Worm (Caenorhabditis elegans) whole organism, mixed stage, embryonic: Measurements from ENCODE around the gene Y41G9A.17.

Source experiments
- bed-3 ChIP-seq: fragments of 200-800 bp; sonication (Bioruptor generic); optimal IDR thresholded peaks from 3 replicates; lab custom pipeline; 2018; ENCODE audit warnings: mild to moderate bottlenecking, missing genetic modification characterization, moderate library complexity, missing compliant biosample characterization
- blmp-1 ChIP-seq: fragments of 150-350 bp; optimal IDR thresholded peaks from 2 replicates; lab custom pipeline; 2014; ENCODE audit warnings: missing biosample characterization, missing genetic modification characterization
- ceh-39 ChIP-seq: fragments of 150-350 bp; optimal IDR thresholded peaks from 2 replicates; lab custom pipeline; 2014; ENCODE audit warnings: missing biosample characterization, missing genetic modification characterization
- ceh-43 ChIP-seq: fragments of 200-800 bp; sonication (Bioruptor generic); optimal IDR thresholded peaks from 2 replicates; lab custom pipeline; 2018; ENCODE audit warnings: mild to moderate bottlenecking, missing genetic modification characterization, moderate library complexity, missing compliant biosample characterization
- cnd-1 ChIP-seq: fragments of 200-800 bp; sonication (Bioruptor generic); optimal IDR thresholded peaks from 2 replicates; lab custom pipeline; 2018; ENCODE audit warnings: mild to moderate bottlenecking, missing genetic modification characterization, missing compliant biosample characterization
- drap-1 ChIP-seq: fragments of 200-800 bp; sonication (Bioruptor generic); optimal IDR thresholded peaks from 3 replicates; lab custom pipeline; 2018; ENCODE audit warnings: mild to moderate bottlenecking, missing genetic modification characterization, missing compliant biosample characterization
- elt-1 ChIP-seq: sonication (generic microtip); optimal IDR thresholded peaks from 2 replicates; lab custom pipeline; 2017; ENCODE audit warnings: missing genetic modification characterization, mild to moderate bottlenecking, missing compliant biosample characterization, antibody characterized with exemption, moderate library complexity, borderline replicate concordance; ENCODE audit not compliant: insufficient read depth
- elt-3 ChIP-seq: fragments of 150-350 bp; optimal IDR thresholded peaks from 2 replicates; lab custom pipeline; 2014; ENCODE audit warnings: missing biosample characterization, missing genetic modification characterization
- flh-1 ChIP-seq: fragments of 200-800 bp; sonication (Bioruptor generic); optimal IDR thresholded peaks from 2 replicates; lab custom pipeline; 2018; ENCODE audit warnings: mild to moderate bottlenecking, missing genetic modification characterization, moderate library complexity, missing compliant biosample characterization
- ham-2 ChIP-seq: fragments of 200-800 bp; sonication (Bioruptor generic); optimal IDR thresholded peaks from 2 replicates; lab custom pipeline; 2018; ENCODE audit warnings: mild to moderate bottlenecking, missing genetic modification characterization, missing compliant biosample characterization
- hlh-1 ChIP-seq: fragments of 150-350 bp; optimal IDR thresholded peaks from 2 replicates; lab custom pipeline; 2014; ENCODE audit warnings: missing biosample characterization, missing genetic modification reagents, missing genetic modification characterization
- lin-32 ChIP-seq: fragments of 200-800 bp; sonication (Bioruptor generic); optimal IDR thresholded peaks from 2 replicates; lab custom pipeline; 2018; ENCODE audit warnings: mild to moderate bottlenecking, missing genetic modification characterization, missing compliant biosample characterization
- lsy-2 ChIP-seq: fragments of 150-350 bp; optimal IDR thresholded peaks from 2 replicates; lab custom pipeline; 2014; ENCODE audit warnings: missing biosample characterization, missing genetic modification characterization
- mab-5 ChIP-seq: fragments of 150-350 bp; optimal IDR thresholded peaks from 2 replicates; lab custom pipeline; 2014; ENCODE audit warnings: missing biosample characterization, missing genetic modification characterization
- mep-1 ChIP-seq: fragments of 150-350 bp; optimal IDR thresholded peaks from 2 replicates; lab custom pipeline; 2017; ENCODE audit warnings: missing biosample characterization, missing genetic modification reagents, missing genetic modification characterization, inconsistent platforms
- mls-2 ChIP-seq: sonication (generic microtip); optimal IDR thresholded peaks from 2 replicates; lab custom pipeline; 2016; ENCODE audit warnings: mild to moderate bottlenecking, missing genetic modification characterization, moderate library complexity, missing compliant biosample characterization
- nhr-12 ChIP-seq: fragments of 150-350 bp; optimal IDR thresholded peaks from 2 replicates; lab custom pipeline; 2014; ENCODE audit warnings: missing biosample characterization, missing genetic modification characterization
- nhr-2 ChIP-seq: fragments of 150-350 bp; optimal IDR thresholded peaks from 2 replicates; lab custom pipeline; 2014; ENCODE audit warnings: missing biosample characterization, missing genetic modification characterization
- nhr-76 ChIP-seq: sonication (generic microtip); optimal IDR thresholded peaks from 2 replicates; lab custom pipeline; 2017; ENCODE audit warnings: missing biosample characterization, missing genetic modification characterization
- pha-4 ChIP-seq: fragments of 150-350 bp; optimal IDR thresholded peaks from 2 replicates; lab custom pipeline; 2018; ENCODE audit warnings: missing biosample characterization, missing genetic modification reagents, missing genetic modification characterization
- sem-2 ChIP-seq: fragments of 200-800 bp; sonication (Bioruptor generic); optimal IDR thresholded peaks from 2 replicates; lab custom pipeline; 2018; ENCODE audit warnings: mild to moderate bottlenecking, missing genetic modification characterization, missing compliant biosample characterization
- snpc-4 ChIP-seq: fragments of 150-350 bp; optimal IDR thresholded peaks from 2 replicates; lab custom pipeline; 2014; ENCODE audit warnings: missing biosample characterization, missing genetic modification characterization
- sptf-1 ChIP-seq: sonication (generic microtip); optimal IDR thresholded peaks from 2 replicates; lab custom pipeline; 2017; ENCODE audit warnings: mild to moderate bottlenecking, missing genetic modification characterization, moderate library complexity, missing compliant biosample characterization
- tbx-8 ChIP-seq: fragments of 200-800 bp; sonication (Bioruptor generic); optimal IDR thresholded peaks from 2 replicates; lab custom pipeline; 2018; ENCODE audit warnings: mild to moderate bottlenecking, missing genetic modification characterization, moderate library complexity, missing compliant biosample characterization
- unc-120 ChIP-seq: sonication (generic microtip); optimal IDR thresholded peaks from 2 replicates; lab custom pipeline; 2017; ENCODE audit warnings: missing genetic modification characterization, missing compliant biosample characterization; ENCODE audit not compliant: poor library complexity, severe bottlenecking
- unc-62 ChIP-seq: fragments of 150-350 bp; optimal IDR thresholded peaks from 2 replicates; lab custom pipeline; 2014; ENCODE audit warnings: missing biosample characterization, missing genetic modification reagents, missing genetic modification characterization
- zip-8 ChIP-seq: fragments of 150-350 bp; optimal IDR thresholded peaks from 2 replicates; lab custom pipeline; 2014; ENCODE audit warnings: missing biosample characterization, missing genetic modification characterization
- ztf-11 ChIP-seq: fragments of 150-350 bp; optimal IDR thresholded peaks from 2 replicates; lab custom pipeline; 2014; ENCODE audit warnings: missing biosample characterization, missing genetic modification characterization

The Y41G9A.17 gene

ce11 chrX:2996976-2997399, 2.6 kb downstream of the Y41G9A.17 start (continued):
- peak; percentile 89 for TF ChIP-seq lsy-2 (tag; lab: Kevin White, UChicago)
- no peak for TF ChIP-seq blmp-1 (tag; lab: Kevin White, UChicago)
- TF ChIP-seq mep-1 (tag; lab: Kevin White, UChicago) = peak; percentile 89

- TF ChIP-seq nhr-12 (tag; lab: Kevin White, UChicago) = no peak
- TF ChIP-seq unc-120 (tag; lab: Kevin White, UChicago) = no peak
- TF ChIP-seq elt-3 = no peak
- TF ChIP-seq flh-1 (GFP tag; lab: Kevin White, UChicago) = no peak
- TF ChIP-seq mep-1 (tag; lab: Kevin White, UChicago) = no peak
- TF ChIP-seq lin-32 (GFP tag; lab: Kevin White, UChicago) = no peak
- TF ChIP-seq zip-8 = no peak
- TF ChIP-seq ham-2 = no peak
- TF ChIP-seq blmp-1 (tag; lab: Kevin White, UChicago) = no peak
- TF ChIP-seq mls-2 (tag; lab: Kevin White, UChicago) = no peak
- TF ChIP-seq ceh-39 (tag; lab: Kevin White, UChicago) = no peak
- no peak for TF ChIP-seq elt-1 (tag; lab: Kevin White, UChicago)
Observed at ce11 chrX:2996318-2996717, 3.2 kb downstream of the Y41G9A.17 start.

- TF ChIP-seq elt-3 (no peak), elt-1 (tag; lab: Kevin White, UChicago) (no peak), nhr-76 (no peak), ceh-43 (GFP tag; lab: Kevin White, UChicago) (no peak), mls-2 (tag; lab: Kevin White, UChicago) (no peak), lin-32 (GFP tag; lab: Kevin White, UChicago) (no peak), sem-2 (GFP tag; lab: Kevin White, UChicago) (no peak), lsy-2 (tag; lab: Kevin White, UChicago) (no peak), tbx-8 (GFP tag; lab: Kevin White, UChicago) (no peak), unc-62 (GFP tag; lab: Kevin White, UChicago) (no peak), bed-3 (GFP tag; lab: Kevin White, UChicago) (no peak), blmp-1 (tag; lab: Kevin White, UChicago) (no peak), flh-1 (GFP tag; lab: Kevin White, UChicago) (no peak), nhr-2 (tag; lab: Kevin White, UChicago) (no peak)
Observed at ce11 chrX:2990145-2990544, 9.4 kb downstream of the Y41G9A.17 start.

- TF ChIP-seq drap-1 (GFP tag; lab: Kevin White, UChicago) (no peak), ztf-11 (tag; lab: Kevin White, UChicago) (no peak), sptf-1 (no peak), nhr-12 (tag; lab: Kevin White, UChicago) (no peak), ceh-43 (GFP tag; lab: Kevin White, UChicago) (no peak), mep-1 (tag; lab: Kevin White, UChicago) (no peak), mab-5 (tag; lab: Kevin White, UChicago) (no peak), pha-4 (tag; lab: Kevin White, UChicago) (no peak), mls-2 (tag; lab: Kevin White, UChicago) (no peak), sem-2 (GFP tag; lab: Kevin White, UChicago) (no peak), zip-8 (no peak), nhr-76 (no peak), lin-32 (GFP tag; lab: Kevin White, UChicago) (no peak), ceh-39 (tag; lab: Kevin White, UChicago) (no peak)
Observed at ce11 chrX:2983996-2984395, 15.6 kb downstream of the Y41G9A.17 start, which contains the start of gene osm-5. TSS of gene osm-5 (plus strand) at chrX:2984263.

- no peak for TF ChIP-seq snpc-4 (tag; lab: Kevin White, UChicago)
- no peak for TF ChIP-seq cnd-1
- no peak for TF ChIP-seq drap-1 (GFP tag; lab: Kevin White, UChicago)
- TF ChIP-seq, all 35 proteins: peak for 0
Observed at ce11 chrX:2981715-2982114, 17.8 kb downstream of the Y41G9A.17 start, which contains the start of gene nspg-5. TSS of gene nspg-5 (plus strand) at chrX:2982015.

ce11 chrX:2978100-2978499, 21.5 kb downstream of the Y41G9A.17 start:
- no peak for TF ChIP-seq ham-2
- no peak for TF ChIP-seq mls-2 (tag; lab: Kevin White, UChicago)
- TF ChIP-seq sem-2 (GFP tag; lab: Kevin White, UChicago) = no peak
- TF ChIP-seq hlh-1 (tag; lab: Kevin White, UChicago) = no peak
- no peak for TF ChIP-seq unc-120 (tag; lab: Kevin White, UChicago)
